Worm (Caenorhabditis elegans) whole organism, midembryonic: Measurements from ENCODE around the gene C09E7.8.

Experiments
- T22C8.4 ChIP-seq: fragments of 200-800 bp; sonication (Bioruptor generic); IDR thresholded peaks from 2 replicates; pipeline ENCODE4 v1.3.6; 2022; ENCODE audit warnings: missing genetic modification characterization, missing compliant biosample characterization
- cog-1 ChIP-seq: sonication (generic microtip); optimal IDR thresholded peaks from 2 replicates; lab custom pipeline; 2016; ENCODE audit warnings: missing genetic modification characterization, missing compliant biosample characterization
- flt-1 ChIP-seq: fragments of 200-800 bp; sonication (Bioruptor generic); IDR thresholded peaks from 2 replicates; pipeline ENCODE4 v1.3.6; 2022; ENCODE audit warnings: missing genetic modification characterization, missing compliant biosample characterization
- klf-2 ChIP-seq: fragments of 200-800 bp; sonication (Bioruptor generic); conservative IDR thresholded peaks from 2 replicates; pipeline ENCODE4 v1.3.6; 2022; ENCODE audit warnings: missing genetic modification reagents, missing genetic modification characterization, missing compliant biosample characterization
- med-1 ChIP-seq: sonication (generic microtip); optimal IDR thresholded peaks from 2 replicates; lab custom pipeline; 2017; ENCODE audit warnings: missing genetic modification characterization, mild to moderate bottlenecking, missing compliant biosample characterization, antibody characterized with exemption, missing genetic modification reagents; ENCODE audit not compliant: insufficient read depth
- ref-1 ChIP-seq: fragments of 200-800 bp; sonication (Bioruptor generic); conservative IDR thresholded peaks from 2 replicates; pipeline ENCODE4 v1.3.6; 2022; ENCODE audit warnings: missing genetic modification reagents, missing genetic modification characterization, missing compliant biosample characterization
- tab-1 ChIP-seq: fragments of 200-800 bp; sonication (Bioruptor generic); IDR thresholded peaks from 2 replicates; pipeline ENCODE4 v1.3.6; 2022; ENCODE audit warnings: missing genetic modification characterization, missing compliant biosample characterization
- ztf-23 ChIP-seq: fragments of 200-800 bp; sonication (Bioruptor generic); IDR thresholded peaks from 2 replicates; pipeline ENCODE4 v1.3.6; 2022; ENCODE audit warnings: missing genetic modification reagents, missing genetic modification characterization, missing compliant biosample characterization
- ztf-29 ChIP-seq: fragments of 200-800 bp; sonication (Bioruptor generic); IDR thresholded peaks from 2 replicates; pipeline ENCODE4 v1.3.6; 2022; ENCODE audit warnings: missing genetic modification reagents, missing genetic modification characterization, missing compliant biosample characterization

C09E7.8 gene

DNA sequence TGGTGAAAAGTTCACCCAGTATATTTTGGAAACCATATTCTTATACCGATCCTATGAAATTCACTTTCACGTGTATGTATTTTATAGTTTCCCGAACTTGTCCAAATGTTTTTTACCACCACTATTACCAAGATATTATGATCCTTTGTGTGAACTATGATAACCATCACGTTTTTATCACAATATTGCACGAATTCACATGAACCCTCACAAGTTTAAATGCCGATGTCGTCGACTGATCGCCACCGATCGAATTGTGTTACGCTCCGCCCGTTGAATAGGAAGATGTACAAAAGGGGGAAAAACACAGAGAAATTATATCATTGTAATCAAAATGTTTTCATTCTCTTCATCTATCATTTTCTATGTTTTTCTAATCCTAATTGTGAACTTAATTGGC is 50.1 kb downstream of the C09E7.8 start:
- TF ChIP-seq ztf-29 (no peak), cog-1 (tag; lab: Kevin White, UChicago) (no peak), flt-1 (GFP tag; lab: Robert Waterston, UW) (no peak), ref-1 (GFP tag; lab: Robert Waterston, UW) (no peak), med-1 (GFP tag; lab: Kevin White, UChicago) (no peak), ztf-23 (GFP tag; lab: Robert Waterston, UW) (no peak), klf-2 (GFP tag; lab: Robert Waterston, UW) (no peak), tab-1 (GFP tag; lab: Robert Waterston, UW) (no peak), T22C8.4 (no peak)

ce11 chrIII:6507832-6508231 is 50.6 kb downstream of the C09E7.8 start, which contains the start of gene F23F12.12:
Gene F23F12.12 (plus strand): TSS chrIII:6508132.
- TF ChIP-seq flt-1 (GFP tag; lab: Robert Waterston, UW), result no peak
